Worm (Caenorhabditis elegans) whole organism, L1 larva: ENCODE measurements around the gene T03F6.4.
A peak's percentile ranks its signal among the peaks of the same experiment; 100 is the strongest.

Experiments used
- C04F5.9 ChIP-seq: sonication (generic microtip); optimal IDR thresholded peaks from 2 replicates; lab custom pipeline; 2016; ENCODE audit warnings: missing genetic modification characterization, missing compliant biosample characterization
- F16B12.6 ChIP-seq: fragments of 150-350 bp; optimal IDR thresholded peaks from 2 replicates; lab custom pipeline; 2014; ENCODE audit warnings: missing biosample characterization, missing genetic modification characterization
- aha-1 ChIP-seq: fragments of 150-350 bp; optimal IDR thresholded peaks from 2 replicates; lab custom pipeline; 2014; ENCODE audit warnings: missing biosample characterization, missing genetic modification characterization
- alr-1 ChIP-seq: fragments of 200-800 bp; sonication (Bioruptor generic); optimal IDR thresholded peaks from 2 replicates; lab custom pipeline; 2018; ENCODE audit warnings: borderline replicate concordance, mild to moderate bottlenecking, missing genetic modification characterization, missing compliant biosample characterization
- ama-1 ChIP-seq: fragments of 150-350 bp; optimal IDR thresholded peaks from 2 replicates; lab custom pipeline; 2014
- blmp-1 ChIP-seq: fragments of 150-350 bp; optimal IDR thresholded peaks from 2 replicates; lab custom pipeline; 2014; ENCODE audit warnings: missing biosample characterization, missing genetic modification characterization
- ceh-63 ChIP-seq: fragments of 200-800 bp; sonication (Bioruptor generic); optimal IDR thresholded peaks from 2 replicates; lab custom pipeline; 2018; ENCODE audit warnings: mild to moderate bottlenecking, missing genetic modification characterization, missing compliant biosample characterization
- ceh-8 ChIP-seq: fragments of 200-800 bp; sonication (Bioruptor generic); optimal IDR thresholded peaks from 2 replicates; lab custom pipeline; 2018; ENCODE audit warnings: mild to moderate bottlenecking, missing genetic modification characterization, moderate library complexity, missing compliant biosample characterization
- ceh-82 ChIP-seq, 3 experiments: fragments of 150-350 bp in 1 of 3; sonication (generic microtip) in 2 of 3; optimal IDR thresholded peaks; 2 replicates each; lab custom pipeline; 2014 to 2017; ENCODE audit warnings: missing biosample characterization in 3 of 3, missing genetic modification characterization in 3 of 3
- ceh-90 ChIP-seq: sonication (generic microtip); optimal IDR thresholded peaks from 2 replicates; lab custom pipeline; 2016; ENCODE audit warnings: missing genetic modification characterization, missing compliant biosample characterization
- dpl-1 ChIP-seq, 3 experiments: fragments of 150-350 bp in 2 of 3; sonication (generic microtip) in 1 of 3; optimal IDR thresholded peaks; 2 replicates each; lab custom pipeline; 2014 to 2017; ENCODE audit warnings: missing biosample characterization in 3 of 3, missing genetic modification characterization in 3 of 3, missing genetic modification reagents in 3 of 3
- efl-3 ChIP-seq: fragments of 200-800 bp; sonication (Bioruptor generic); optimal IDR thresholded peaks from 2 replicates; lab custom pipeline; 2018; ENCODE audit warnings: mild to moderate bottlenecking, missing genetic modification characterization, missing compliant biosample characterization
- elt-2 ChIP-seq: sonication (generic microtip); optimal IDR thresholded peaks from 2 replicates; lab custom pipeline; 2016; ENCODE audit warnings: missing genetic modification characterization, mild to moderate bottlenecking, inconsistent platforms, missing compliant biosample characterization, missing genetic modification reagents
- elt-3 ChIP-seq, 6 experiments: fragments of 150-350 bp in 1 of 6; sonication (generic microtip); optimal IDR thresholded peaks; 2 replicates each; lab custom pipeline; 2017 to 2018; ENCODE audit warnings: missing biosample characterization in 6 of 6, missing genetic modification characterization in 6 of 6, inconsistent platforms in 1 of 6
- ets-5 ChIP-seq: fragments of 200-800 bp; sonication (Bioruptor generic); IDR thresholded peaks from 2 replicates; pipeline ENCODE4 v1.3.6; 2022; ENCODE audit warnings: missing genetic modification characterization, missing compliant biosample characterization
- fkh-10 ChIP-seq: sonication (generic microtip); optimal IDR thresholded peaks from 2 replicates; lab custom pipeline; 2017; ENCODE audit warnings: missing biosample characterization, missing genetic modification reagents, missing genetic modification characterization
- fkh-4 ChIP-seq: sonication (generic microtip); optimal IDR thresholded peaks from 2 replicates; lab custom pipeline; 2016; ENCODE audit warnings: missing compliant biosample characterization, missing genetic modification characterization, borderline replicate concordance
- fkh-8 ChIP-seq: sonication (generic microtip); optimal IDR thresholded peaks from 2 replicates; lab custom pipeline; 2016; ENCODE audit warnings: mild to moderate bottlenecking, missing genetic modification characterization, missing compliant biosample characterization
- hpl-2 ChIP-seq: fragments of 150-350 bp; optimal IDR thresholded peaks from 2 replicates; lab custom pipeline; 2014; ENCODE audit warnings: missing biosample characterization, missing genetic modification reagents, missing genetic modification characterization
- irx-1 ChIP-seq: sonication (generic microtip); optimal IDR thresholded peaks from 2 replicates; lab custom pipeline; 2016; ENCODE audit warnings: missing genetic modification characterization, missing compliant biosample characterization
- jun-1 ChIP-seq: fragments of 150-350 bp; optimal IDR thresholded peaks from 2 replicates; lab custom pipeline; 2014; ENCODE audit warnings: missing biosample characterization, missing genetic modification reagents, missing genetic modification characterization
- lin-13 ChIP-seq: fragments of 150-350 bp; optimal IDR thresholded peaks from 2 replicates; lab custom pipeline; 2014; ENCODE audit warnings: missing biosample characterization, missing genetic modification reagents, missing genetic modification characterization
- lin-35 ChIP-seq, 2 experiments: fragments of 150-350 bp; optimal IDR thresholded peaks; 2 replicates each; lab custom pipeline; 2014; ENCODE audit warnings: missing biosample characterization in 2 of 2, missing genetic modification characterization in 2 of 2, missing genetic modification reagents in 2 of 2
- lin-39 ChIP-seq: fragments of 150-350 bp; optimal IDR thresholded peaks from 2 replicates; lab custom pipeline; 2014; ENCODE audit warnings: missing biosample characterization, missing genetic modification reagents, missing genetic modification characterization
- lsy-2 ChIP-seq, 2 experiments: fragments of 150-350 bp; optimal IDR thresholded peaks; 2 replicates each; lab custom pipeline; 2014; ENCODE audit warnings: missing biosample characterization in 2 of 2, missing genetic modification characterization in 2 of 2
- mab-9 ChIP-seq: fragments of 200-800 bp; sonication (Bioruptor generic); IDR thresholded peaks from 2 replicates; pipeline ENCODE4 v1.3.6; 2022; ENCODE audit warnings: missing genetic modification reagents, missing genetic modification characterization, missing compliant biosample characterization
- mdl-1 ChIP-seq, 2 experiments: fragments of 150-350 bp; optimal IDR thresholded peaks; 2 replicates each; lab custom pipeline; 2014 to 2017; ENCODE audit warnings: missing biosample characterization in 2 of 2, missing genetic modification characterization in 2 of 2, inconsistent platforms in 1 of 2
- mef-2 ChIP-seq: fragments of 150-350 bp; optimal IDR thresholded peaks from 2 replicates; lab custom pipeline; 2014; ENCODE audit warnings: missing biosample characterization, missing genetic modification characterization
- nhr-11 ChIP-seq: fragments of 150-350 bp; optimal IDR thresholded peaks from 2 replicates; lab custom pipeline; 2014; ENCODE audit warnings: missing biosample characterization, missing genetic modification characterization
- nhr-12 ChIP-seq: sonication (generic microtip); optimal IDR thresholded peaks from 2 replicates; lab custom pipeline; 2017; ENCODE audit warnings: missing biosample characterization, missing genetic modification characterization
- nhr-19 ChIP-seq: fragments of 200-800 bp; sonication (Bioruptor generic); conservative IDR thresholded peaks from 2 replicates; pipeline ENCODE4 v1.3.6; 2022; ENCODE audit warnings: missing genetic modification characterization, missing compliant biosample characterization
- nhr-20 ChIP-seq: sonication (generic microtip); optimal IDR thresholded peaks from 2 replicates; lab custom pipeline; 2016; ENCODE audit warnings: mild to moderate bottlenecking, missing genetic modification characterization, missing compliant biosample characterization
- nhr-28 ChIP-seq: fragments of 150-350 bp; optimal IDR thresholded peaks from 2 replicates; lab custom pipeline; 2014; ENCODE audit warnings: missing biosample characterization, missing genetic modification characterization
- nhr-47 ChIP-seq: sonication (generic microtip); optimal IDR thresholded peaks from 2 replicates; lab custom pipeline; 2016; ENCODE audit warnings: mild to moderate bottlenecking, missing genetic modification characterization, moderate library complexity, missing compliant biosample characterization
- nhr-76 ChIP-seq: sonication (generic microtip); optimal IDR thresholded peaks from 2 replicates; lab custom pipeline; 2017; ENCODE audit warnings: missing biosample characterization, missing genetic modification characterization
- nhr-77 ChIP-seq: fragments of 150-350 bp; optimal IDR thresholded peaks from 2 replicates; lab custom pipeline; 2014; ENCODE audit warnings: missing biosample characterization, missing genetic modification characterization
- nhr-84 ChIP-seq: sonication (generic microtip); optimal IDR thresholded peaks from 2 replicates; lab custom pipeline; 2017; ENCODE audit warnings: missing biosample characterization, missing genetic modification characterization
- nhr-90 ChIP-seq: sonication (generic microtip); optimal IDR thresholded peaks from 2 replicates; lab custom pipeline; 2016; ENCODE audit warnings: mild to moderate bottlenecking, missing genetic modification characterization, missing compliant biosample characterization; ENCODE audit not compliant: poor library complexity
- pag-3 ChIP-seq: sonication (generic microtip); optimal IDR thresholded peaks from 2 replicates; lab custom pipeline; 2017; ENCODE audit warnings: missing genetic modification characterization, mild to moderate bottlenecking, missing compliant biosample characterization, antibody characterized with exemption, borderline replicate concordance; ENCODE audit not compliant: insufficient read depth
- rnt-1 ChIP-seq: sonication (generic microtip); optimal IDR thresholded peaks from 2 replicates; lab custom pipeline; 2016; ENCODE audit warnings: mild to moderate bottlenecking, missing genetic modification characterization, moderate library complexity, missing compliant biosample characterization
- skn-1 ChIP-seq: fragments of 150-350 bp; optimal IDR thresholded peaks from 2 replicates; lab custom pipeline; 2014; ENCODE audit warnings: missing biosample characterization, missing genetic modification characterization
- snpc-4 ChIP-seq: fragments of 150-350 bp; optimal IDR thresholded peaks from 2 replicates; lab custom pipeline; 2014; ENCODE audit warnings: missing biosample characterization, missing genetic modification characterization
- snu-23 ChIP-seq: sonication (generic microtip); optimal IDR thresholded peaks from 2 replicates; lab custom pipeline; 2016; ENCODE audit warnings: missing genetic modification characterization, missing compliant biosample characterization
- tbx-2 ChIP-seq: sonication (generic microtip); optimal IDR thresholded peaks from 2 replicates; lab custom pipeline; 2016; ENCODE audit warnings: missing genetic modification characterization, missing compliant biosample characterization
- tlp-1 ChIP-seq: fragments of 150-350 bp; optimal IDR thresholded peaks from 2 replicates; lab custom pipeline; 2014; ENCODE audit warnings: missing biosample characterization, missing genetic modification characterization
- unc-30 ChIP-seq: sonication (generic microtip); optimal IDR thresholded peaks from 2 replicates; lab custom pipeline; 2017; ENCODE audit warnings: missing biosample characterization, missing genetic modification characterization
- unc-62 ChIP-seq: fragments of 150-350 bp; optimal IDR thresholded peaks from 2 replicates; lab custom pipeline; 2014; ENCODE audit warnings: missing biosample characterization, missing genetic modification reagents, missing genetic modification characterization
- unc-86 ChIP-seq: sonication (generic microtip); optimal IDR thresholded peaks from 2 replicates; lab custom pipeline; 2016; ENCODE audit warnings: missing genetic modification characterization, missing compliant biosample characterization
- unc-98 ChIP-seq: fragments of 200-800 bp; sonication (Bioruptor generic); IDR thresholded peaks from 2 replicates; pipeline ENCODE4 v1.3.6; 2022; ENCODE audit warnings: missing genetic modification characterization, missing compliant biosample characterization
- xbp-1 ChIP-seq: sonication (generic microtip); optimal IDR thresholded peaks from 2 replicates; lab custom pipeline; 2016; ENCODE audit warnings: missing genetic modification characterization, missing compliant biosample characterization
- zag-1 ChIP-seq: fragments of 150-350 bp; optimal IDR thresholded peaks from 2 replicates; lab custom pipeline; 2014; ENCODE audit warnings: missing biosample characterization, missing genetic modification characterization
- ztf-11 ChIP-seq, 2 experiments: sonication (generic microtip); optimal IDR thresholded peaks; 2 replicates each; lab custom pipeline; 2016 to 2017; ENCODE audit warnings: missing genetic modification characterization in 2 of 2, missing biosample characterization in 1 of 2, missing compliant biosample characterization in 1 of 2
- ztf-4 ChIP-seq: fragments of 150-350 bp; optimal IDR thresholded peaks from 2 replicates; lab custom pipeline; 2014; ENCODE audit warnings: missing biosample characterization, missing genetic modification characterization

Gene T03F6.4

DNA sequence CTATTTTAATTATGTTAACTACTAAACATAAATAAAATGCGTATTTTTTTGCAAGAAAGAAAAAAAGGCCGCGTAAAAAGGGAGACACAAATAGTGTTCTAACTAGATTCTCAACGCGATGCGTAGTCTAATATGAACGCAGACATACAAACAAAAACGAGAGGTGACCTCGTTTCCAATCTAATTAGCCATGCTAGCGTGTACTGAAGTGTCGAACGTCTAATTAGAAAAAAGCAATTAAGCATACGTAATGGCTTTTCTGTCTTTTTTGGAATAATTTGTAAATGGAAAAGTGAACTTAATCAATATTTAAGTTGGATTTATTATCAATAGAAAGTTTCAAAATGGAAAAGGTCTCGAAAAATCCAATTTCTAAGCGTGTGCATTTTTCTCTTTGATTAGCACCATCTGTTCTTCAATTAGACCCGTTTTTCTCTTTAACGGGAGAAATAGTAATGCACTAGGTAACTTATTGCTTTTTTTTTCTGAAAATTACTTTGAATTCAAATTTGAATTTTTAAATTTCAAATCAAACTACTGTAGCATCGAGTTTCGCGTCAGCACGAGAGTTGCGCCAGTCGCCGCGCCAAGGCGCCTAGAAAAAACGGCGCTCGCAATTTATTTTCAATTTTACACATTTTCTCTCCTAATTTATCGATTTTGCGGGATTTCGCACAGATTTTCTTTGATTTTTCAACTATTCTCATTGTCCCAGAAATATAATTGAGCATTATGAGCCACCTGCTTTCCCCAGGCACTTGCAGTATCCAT, 45.3 kb upstream of the T03F6.4 start (continued):
- TF ChIP-seq fkh-4 (tag; lab: Kevin White, UChicago) (no peak), unc-30 (tag; lab: Kevin White, UChicago) (no peak), irx-1 (no peak), nhr-11 (tag; lab: Kevin White, UChicago) (no peak), tlp-1 (tag; lab: Kevin White, UChicago) (no peak), efl-3 (GFP tag; lab: Kevin White, UChicago) (no peak), tbx-2 (tag; lab: Kevin White, UChicago) (no peak), mab-9 (GFP tag; lab: Robert Waterston, UW) (no peak), ets-5 (no peak), nhr-84 (tag; lab: Kevin White, UChicago) (no peak), elt-2 (tag; lab: Kevin White, UChicago) (no peak), ztf-4 (no peak), dpl-1 (GFP tag; optimal IDR thresholded peaks at IDR 0.05; lab: Kevin White, UChicago) (peak; percentile 53 to 82 (median 78)), blmp-1 (peak; percentile 17), mef-2 (tag; lab: Kevin White, UChicago) (no peak), rnt-1 (tag; lab: Kevin White, UChicago) (peak; percentile 24), aha-1 (tag; lab: Kevin White, UChicago) (no peak), pag-3 (tag; lab: Kevin White, UChicago) (no peak), fkh-8 (no peak), skn-1 (tag; lab: Kevin White, UChicago) (no peak), lsy-2 (tag; optimal IDR thresholded peaks at IDR 0.05; lab: Kevin White, UChicago) (peak; percentile 55 to 80), ceh-63 (no peak), snpc-4 (tag; lab: Kevin White, UChicago) (no peak), unc-98 (no peak), elt-3 (tag; optimal IDR thresholded peaks at IDR 0.05; lab: Kevin White, UChicago) (no peak), nhr-76 (tag; lab: Kevin White, UChicago) (no peak), nhr-20 (tag; lab: Kevin White, UChicago) (peak; percentile 20), nhr-19 (no peak), unc-62 (no peak), ceh-82 (tag; optimal IDR thresholded peaks at IDR 0.05; lab: Kevin White, UChicago) (peak in 1 of 3 experiments; percentile 3), nhr-47 (peak; percentile 35), lin-39 (no peak), nhr-12 (tag; lab: Kevin White, UChicago) (no peak), hpl-2 (GFP tag; lab: Kevin White, UChicago) (no peak), snu-23 (GFP tag; lab: Kevin White, UChicago) (peak; percentile 44), alr-1 (tag; lab: Kevin White, UChicago) (no peak), nhr-28 (tag; lab: Kevin White, UChicago) (no peak), unc-86 (tag; lab: Kevin White, UChicago) (no peak), nhr-77 (tag; lab: Kevin White, UChicago) (no peak), lin-13 (peak; percentile 34), ama-1 (lab: Kevin White, UChicago) (no peak), mdl-1 (tag; optimal IDR thresholded peaks at IDR 0.05; lab: Kevin White, UChicago) (no peak), ceh-90 (tag; lab: Kevin White, UChicago) (no peak), C04F5.9 (tag; lab: Kevin White, UChicago) (no peak), F16B12.6 (tag; lab: Kevin White, UChicago) (no peak), xbp-1 (tag; lab: Kevin White, UChicago) (no peak), ztf-11 (tag; optimal IDR thresholded peaks at IDR 0.05; lab: Kevin White, UChicago) (no peak), nhr-90 (tag; lab: Kevin White, UChicago) (peak; percentile 28), zag-1 (tag; lab: Kevin White, UChicago) (no peak), lin-35 (GFP tag; optimal IDR thresholded peaks at IDR 0.05; lab: Kevin White, UChicago) (peak; percentile 65 to 83), jun-1 (no peak), fkh-10 (no peak), ceh-8 (GFP tag; lab: Kevin White, UChicago) (no peak)
